Worm (Caenorhabditis elegans): Measurements from ENCODE around the gene gst-37.

Gene gst-37

DNA sequence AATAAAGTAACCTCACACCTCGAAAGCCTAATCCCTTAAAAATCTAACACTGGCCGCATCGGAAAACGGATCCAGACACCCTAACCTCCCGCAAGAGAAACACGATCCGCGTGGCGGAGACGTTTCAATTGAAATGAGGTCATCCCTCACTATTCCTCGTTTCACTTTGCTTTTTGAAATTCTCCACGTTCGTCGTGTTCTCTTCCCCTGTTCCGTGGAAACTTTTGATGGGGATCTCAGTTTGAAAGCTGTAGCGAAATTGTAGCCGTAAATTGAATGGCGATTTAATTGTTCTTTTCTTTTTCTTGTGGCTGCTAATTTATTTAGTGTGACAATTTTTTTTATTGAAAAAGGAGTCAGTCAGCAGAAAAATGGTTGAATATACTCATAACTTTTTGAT is 47.4 kb downstream of the gst-37 start:
- TF ChIP-seq elt-1 (tag; optimal IDR thresholded peaks at IDR 0.05), result no peak
- no peak for TF ChIP-seq ztf-4 (tag; optimal IDR thresholded peaks at IDR 0.05)

DNA sequence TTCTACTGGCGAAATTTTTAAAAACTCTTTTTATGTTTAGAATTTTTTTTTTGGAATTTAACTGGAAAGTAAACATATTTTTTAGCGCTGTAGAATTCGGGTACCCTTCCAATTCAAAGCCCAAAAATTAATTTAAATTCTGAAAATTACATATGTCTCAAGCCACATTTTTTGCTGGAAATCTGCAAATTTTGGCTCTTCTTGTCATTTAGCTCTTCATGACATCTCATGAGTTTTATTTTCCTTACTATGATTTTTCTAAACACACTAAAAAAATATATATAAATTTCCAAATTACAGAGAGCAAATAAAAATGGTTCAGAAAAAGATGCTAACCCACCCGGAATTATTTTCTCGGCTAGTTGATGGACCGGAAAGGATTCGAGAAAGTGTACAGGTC is 47.8 kb downstream of the gst-37 start, which contains the start of gene acs-3:
TSS of gene acs-3 (plus strand) at position 301 of the 400 bp plus-strand sequence.
- TF ChIP-seq hmg-11 (tag; optimal IDR thresholded peaks at IDR 0.05), result no peak
- no peak for TF ChIP-seq nhr-67 (tag; optimal IDR thresholded peaks at IDR 0.05)
- TF ChIP-seq jun-1 (tag; optimal IDR thresholded peaks at IDR 0.05), result no peak
- TF ChIP-seq skn-1 (tag; optimal IDR thresholded peaks at IDR 0.05), result no peak
- no peak for TF ChIP-seq pqm-1 (tag; optimal IDR thresholded peaks at IDR 0.05)
- TF ChIP-seq nhr-12 (tag; optimal IDR thresholded peaks at IDR 0.05), result no peak
- no peak for TF ChIP-seq tbx-2 (tag; optimal IDR thresholded peaks at IDR 0.05)
- no peak for TF ChIP-seq nhr-25 (tag; optimal IDR thresholded peaks at IDR 0.05)
- no peak for TF ChIP-seq unc-39 (tag; optimal IDR thresholded peaks at IDR 0.05)

DNA sequence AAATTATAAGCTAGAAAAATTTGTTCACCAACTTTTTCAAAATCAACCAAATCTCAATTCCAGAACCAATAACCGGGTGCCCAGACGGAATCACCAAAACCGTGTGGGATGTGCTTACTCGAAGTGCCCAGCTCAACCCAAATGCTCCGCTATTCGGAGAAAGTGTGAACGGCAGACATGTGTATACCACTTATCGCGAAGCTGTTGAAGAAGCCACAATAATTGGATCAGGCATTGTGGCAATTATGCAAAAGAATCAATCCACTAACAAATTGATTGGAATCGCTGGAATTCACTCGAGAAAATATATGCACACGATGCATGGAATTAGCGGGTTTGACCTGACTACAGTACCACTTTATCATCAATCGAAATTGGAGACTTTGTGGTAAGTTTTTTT is 48.3 kb downstream of the gst-37 start:
- TF ChIP-seq nhr-25 (tag; optimal IDR thresholded peaks at IDR 0.05), result no peak
- no peak for TF ChIP-seq ceh-16 (tag; optimal IDR thresholded peaks at IDR 0.05)
- no peak for TF ChIP-seq tbx-2 (tag; optimal IDR thresholded peaks at IDR 0.05)
- TF ChIP-seq lsy-12 (tag; optimal IDR thresholded peaks at IDR 0.05), result no peak
- TF ChIP-seq sea-2 (GFP tag; optimal IDR thresholded peaks at IDR 0.05), result no peak
- no peak for TF ChIP-seq unc-62 (GFP tag; optimal IDR thresholded peaks at IDR 0.05)
- no peak for TF ChIP-seq fos-1 (tag; optimal IDR thresholded peaks at IDR 0.05)
- no peak for TF ChIP-seq elt-1 (tag; optimal IDR thresholded peaks at IDR 0.05)
- no peak for TF ChIP-seq elt-2 (tag; optimal IDR thresholded peaks at IDR 0.05)
- TF ChIP-seq ama-1 (optimal IDR thresholded peaks at IDR 0.05), result no peak
- TF ChIP-seq mdl-1 (tag; optimal IDR thresholded peaks at IDR 0.05), result no peak
- no peak for TF ChIP-seq elt-3 (tag; optimal IDR thresholded peaks at IDR 0.05)
- no peak for TF ChIP-seq lin-15B (tag; optimal IDR thresholded peaks at IDR 0.05)
- TF ChIP-seq unc-39 (tag; optimal IDR thresholded peaks at IDR 0.05), result no peak
